Worm (Caenorhabditis elegans) whole organism, L4/young adult: ENCODE measurements around the gene Y39D8A.1.

ENCODE experiments used
- dao-5 ChIP-seq: sonication (generic microtip); optimal IDR thresholded peaks from 2 replicates; lab custom pipeline; 2016; ENCODE audit warnings: missing genotype, missing genetic modification characterization, moderate library complexity, missing compliant biosample characterization
- him-1 ChIP-seq: sonication (generic microtip); optimal IDR thresholded peaks from 2 replicates; lab custom pipeline; 2016; ENCODE audit warnings: missing genotype, missing genetic modification reagents, missing genetic modification characterization, missing compliant biosample characterization

ce11 chrV:403028-403427 is 15.5 kb upstream of the Y39D8A.1 start, which contains the start of gene srh-62:
- TF ChIP-seq dao-5 (tag; lab: Kevin White, UChicago) (no peak), him-1 (tag; lab: Kevin White, UChicago) (no peak)
